Worm (Caenorhabditis elegans): ENCODE results near the gene spch-1.

- TF ChIP-seq sea-1 (GFP tag; conservative IDR thresholded peaks at IDR 0.05) (no peak), tbx-11 (GFP tag; IDR thresholded peaks at IDR 0.05) (no peak), tra-4 (tag; optimal IDR thresholded peaks at IDR 0.05) (no peak), pes-1 (GFP tag; IDR thresholded peaks at IDR 0.05) (no peak), ama-1 (optimal IDR thresholded peaks at IDR 0.05) (no peak), ets-7 (tag; optimal IDR thresholded peaks at IDR 0.05) (no peak), tbx-37 (GFP tag; conservative IDR thresholded peaks at IDR 0.05) (no peak), B0310.2 (tag; optimal IDR thresholded peaks at IDR 0.05) (no peak), ceh-13 (GFP tag; optimal IDR thresholded peaks at IDR 0.05) (no peak), flt-1 (GFP tag; IDR thresholded peaks at IDR 0.05) (no peak)
Observed at ce11 chrIV:10155475-10155874, 44.1 kb upstream of the spch-1 start, which contains the start of gene ttr-54.
